Fruit fly (Drosophila melanogaster) whole organism, embryonic: ENCODE data around the gene tbrd-1.

Experiments
- Aef1 ChIP-seq: fragments of 200-800 bp; sonication (Bioruptor generic); IDR thresholded peaks from 3 replicates; pipeline ENCODE4 v1.3.6; 2022; ENCODE audit warnings: missing biosample characterization, missing genetic modification characterization
- Atf-2 ChIP-seq: fragments of 200-800 bp; sonication (Bioruptor generic); optimal IDR thresholded peaks from 2 replicates; lab custom pipeline; 2016; ENCODE audit warnings: missing biosample characterization, missing genetic modification characterization
- CG11247 ChIP-seq: fragments of 200-800 bp; sonication (Bioruptor generic); IDR thresholded peaks from 2 replicates; pipeline ENCODE4 v1.3.6; 2022; ENCODE audit warnings: missing biosample characterization, missing genetic modification characterization
- CG11560 ChIP-seq: fragments of 200-800 bp; sonication (Bioruptor generic); IDR thresholded peaks from 3 replicates; pipeline ENCODE4 v1.3.6; 2022; ENCODE audit warnings: missing biosample characterization, missing genetic modification characterization
- CG1233 ChIP-seq: fragments of 200-800 bp; sonication (Bioruptor generic); optimal IDR thresholded peaks from 4 replicates; lab custom pipeline; 2018; ENCODE audit warnings: missing biosample characterization, mild to moderate bottlenecking, missing genetic modification characterization
- CG14710 ChIP-seq: fragments of 200-800 bp; sonication (Bioruptor generic); optimal IDR thresholded peaks from 3 replicates; lab custom pipeline; 2019; ENCODE audit warnings: missing biosample characterization, mild to moderate bottlenecking, missing genetic modification characterization, moderate library complexity
- CG17328 ChIP-seq: fragments of 200-800 bp; sonication (Bioruptor generic); IDR thresholded peaks from 2 replicates; pipeline ENCODE4 v1.3.6; 2022; ENCODE audit warnings: missing biosample characterization, missing genetic modification characterization
- CG31388 ChIP-seq: fragments of 200-800 bp; sonication (Bioruptor generic); optimal IDR thresholded peaks from 2 replicates; lab custom pipeline; 2016; ENCODE audit warnings: missing biosample characterization, missing genetic modification characterization
- CG34422 ChIP-seq: fragments of 200-800 bp; sonication (Bioruptor generic); IDR thresholded peaks from 3 replicates; pipeline ENCODE4 v1.3.6; 2022; ENCODE audit warnings: missing biosample characterization, missing genetic modification characterization
- CG3838 ChIP-seq: fragments of 200-800 bp; sonication (Bioruptor generic); optimal IDR thresholded peaks from 3 replicates; lab custom pipeline; 2016; ENCODE audit warnings: missing biosample characterization, missing genetic modification characterization
- CG6765 ChIP-seq: fragments of 200-800 bp; sonication (Bioruptor generic); optimal IDR thresholded peaks from 3 replicates; lab custom pipeline; 2017; ENCODE audit warnings: missing biosample characterization, mild to moderate bottlenecking, missing genetic modification characterization
- CG8388 ChIP-seq: fragments of 200-800 bp; sonication (Bioruptor generic); optimal IDR thresholded peaks from 2 replicates; lab custom pipeline; 2019; ENCODE audit warnings: missing biosample characterization, mild to moderate bottlenecking, missing genetic modification characterization, moderate library complexity
- CG8478 ChIP-seq: fragments of >200 bp; optimal IDR thresholded peaks from 2 replicates; lab custom pipeline; 2018
- CG8944 ChIP-seq: fragments of 200-800 bp; sonication (Bioruptor generic); optimal IDR thresholded peaks from 3 replicates; lab custom pipeline; 2016; ENCODE audit warnings: missing biosample characterization, missing genetic modification characterization
- CG9727 ChIP-seq: fragments of 200-800 bp; sonication (Bioruptor generic); optimal IDR thresholded peaks from 3 replicates; lab custom pipeline; 2017; ENCODE audit warnings: missing biosample characterization, mild to moderate bottlenecking, missing genetic modification characterization
- CG9932 ChIP-seq: fragments of 200-800 bp; sonication (Bioruptor generic); IDR thresholded peaks from 2 replicates; pipeline ENCODE4 v1.3.6; 2022; ENCODE audit warnings: missing biosample characterization, missing genetic modification characterization
- D ChIP-seq, 2 experiments: fragments of 200-800 bp in 1 of 2; fragments of >200 bp in 1 of 2; sonication (Bioruptor generic) in 1 of 2; optimal IDR thresholded peaks; 2 replicates in 1 of 2; 3 replicates in 1 of 2; lab custom pipeline; 2017; ENCODE audit warnings: mild to moderate bottlenecking in 1 of 2, missing biosample characterization in 1 of 2, missing genetic modification characterization in 1 of 2, missing genetic modification reagents in 1 of 2
- Dll ChIP-seq: fragments of 200-800 bp; sonication (Bioruptor generic); IDR thresholded peaks from 4 replicates; pipeline ENCODE4 v1.3.6; 2022; ENCODE audit warnings: missing biosample characterization, missing genetic modification characterization; ENCODE audit not compliant: partially characterized antibody
- E2f2 ChIP-seq: fragments of 200-800 bp; sonication (Bioruptor generic); IDR thresholded peaks from 2 replicates; pipeline ENCODE4 v1.3.6; 2022; ENCODE audit warnings: missing biosample characterization, missing genetic modification characterization
- ERR ChIP-seq: fragments of 200-800 bp; sonication (Bioruptor generic); optimal IDR thresholded peaks from 2 replicates; lab custom pipeline; 2016; ENCODE audit warnings: missing biosample characterization, missing genetic modification characterization
- HLHmδ ChIP-seq: fragments of 200-800 bp; sonication (Bioruptor generic); optimal IDR thresholded peaks from 2 replicates; lab custom pipeline; 2018; ENCODE audit warnings: missing biosample characterization, mild to moderate bottlenecking, missing genetic modification characterization, moderate library complexity
- Hey ChIP-seq: fragments of 200-800 bp; sonication (Bioruptor generic); optimal IDR thresholded peaks from 3 replicates; lab custom pipeline; 2018; ENCODE audit warnings: missing biosample characterization, mild to moderate bottlenecking, missing genetic modification characterization
- Hr51 ChIP-seq, 2 experiments: fragments of 200-800 bp; sonication (Bioruptor generic); optimal IDR thresholded peaks; 2 replicates in 1 of 2; 3 replicates in 1 of 2; lab custom pipeline; 2016 to 2018; ENCODE audit warnings: missing biosample characterization in 2 of 2, missing genetic modification characterization in 2 of 2, mild to moderate bottlenecking in 1 of 2, moderate library complexity in 1 of 2
- Jarid2 ChIP-seq: fragments of 200-800 bp; sonication (Bioruptor generic); optimal IDR thresholded peaks from 3 replicates; lab custom pipeline; 2017; ENCODE audit warnings: mild to moderate bottlenecking, missing biosample characterization, missing genetic modification reagents, missing genetic modification characterization
- Lim3 ChIP-seq: fragments of 200-800 bp; sonication (Bioruptor generic); IDR thresholded peaks from 2 replicates; pipeline ENCODE4 v1.3.6; 2022; ENCODE audit warnings: missing biosample characterization, missing genetic modification characterization
- Max ChIP-seq: fragments of 200-800 bp; sonication (Bioruptor generic); optimal IDR thresholded peaks from 2 replicates; lab custom pipeline; 2016; ENCODE audit warnings: missing biosample characterization, mild to moderate bottlenecking, missing genetic modification characterization
- Oaz ChIP-seq: fragments of 200-800 bp; sonication (Bioruptor generic); IDR thresholded peaks from 2 replicates; pipeline ENCODE4 v1.3.6; 2022; ENCODE audit warnings: missing biosample characterization, missing genetic modification characterization
- Poxn ChIP-seq: fragments of 200-800 bp; sonication (Bioruptor generic); IDR thresholded peaks from 2 replicates; pipeline ENCODE4 v1.3.6; 2022; ENCODE audit warnings: missing biosample characterization, missing genetic modification characterization
- Rx ChIP-seq: fragments of 200-800 bp; sonication (Bioruptor generic); IDR thresholded peaks from 2 replicates; pipeline ENCODE4 v1.3.6; 2022; ENCODE audit warnings: missing biosample characterization, missing genetic modification characterization
- Side ChIP-seq: fragments of 200-800 bp; sonication (Bioruptor generic); optimal IDR thresholded peaks from 2 replicates; lab custom pipeline; 2016; ENCODE audit warnings: missing biosample characterization, missing genetic modification characterization
- Six4 ChIP-seq: fragments of 200-800 bp; sonication (Bioruptor generic); optimal IDR thresholded peaks from 2 replicates; lab custom pipeline; 2016; ENCODE audit warnings: missing biosample characterization, missing genetic modification characterization
- TFAM ChIP-seq: fragments of 200-800 bp; sonication (Bioruptor generic); optimal IDR thresholded peaks from 2 replicates; lab custom pipeline; 2017; ENCODE audit warnings: missing biosample characterization, missing genetic modification characterization, inconsistent platforms
- Xrp1 ChIP-seq: fragments of 200-800 bp; sonication (Bioruptor generic); IDR thresholded peaks from 2 replicates; pipeline ENCODE4 v1.3.6; 2022; ENCODE audit warnings: missing biosample characterization, missing genetic modification characterization
- ash1 ChIP-seq: fragments of 200-800 bp; sonication (Bioruptor generic); optimal IDR thresholded peaks from 2 replicates; lab custom pipeline; 2018; ENCODE audit warnings: missing biosample characterization, mild to moderate bottlenecking, missing genetic modification characterization
- ato ChIP-seq: fragments of 200-800 bp; sonication (Bioruptor generic); IDR thresholded peaks from 2 replicates; pipeline ENCODE4 v1.3.6; 2022; ENCODE audit warnings: missing biosample characterization, missing genetic modification characterization; ENCODE audit not compliant: partially characterized antibody
- cwo ChIP-seq: fragments of 200-800 bp; sonication (Bioruptor generic); optimal IDR thresholded peaks from 3 replicates; lab custom pipeline; 2017; ENCODE audit warnings: missing biosample characterization, missing genetic modification characterization, mild to moderate bottlenecking, moderate library complexity, missing genetic modification reagents
- dati ChIP-seq: fragments of 200-800 bp; sonication (Bioruptor generic); IDR thresholded peaks from 2 replicates; pipeline ENCODE4 v1.3.6; 2022; ENCODE audit warnings: missing biosample characterization, missing genetic modification characterization
- dimm ChIP-seq: fragments of 200-800 bp; sonication (Bioruptor generic); IDR thresholded peaks from 2 replicates; pipeline ENCODE4 v1.3.6; 2022; ENCODE audit warnings: missing biosample characterization, missing genetic modification characterization
- ems ChIP-seq: fragments of 200-800 bp; sonication (Bioruptor generic); optimal IDR thresholded peaks from 3 replicates; lab custom pipeline; 2016; ENCODE audit warnings: missing biosample characterization, missing genetic modification characterization
- hbn ChIP-seq: fragments of 200-800 bp; sonication (Bioruptor generic); IDR thresholded peaks from 2 replicates; pipeline ENCODE4 v1.3.6; 2022; ENCODE audit warnings: missing biosample characterization, missing genetic modification characterization; ENCODE audit not compliant: partially characterized antibody
- knrl ChIP-seq: fragments of 200-800 bp; sonication (Bioruptor generic); IDR thresholded peaks from 3 replicates; pipeline ENCODE4 v1.3.6; 2022; ENCODE audit warnings: missing biosample characterization, missing genetic modification characterization; ENCODE audit not compliant: partially characterized antibody
- lbe ChIP-seq: fragments of 200-800 bp; sonication (Bioruptor generic); optimal IDR thresholded peaks from 2 replicates; lab custom pipeline; 2016; ENCODE audit warnings: missing biosample characterization, mild to moderate bottlenecking, missing genetic modification characterization
- onecut ChIP-seq: fragments of 200-800 bp; sonication (Bioruptor generic); IDR thresholded peaks from 2 replicates; pipeline ENCODE4 v1.3.6; 2022; ENCODE audit warnings: missing biosample characterization, missing genetic modification characterization
- pfk ChIP-seq: fragments of 200-800 bp; sonication (Bioruptor generic); optimal IDR thresholded peaks from 2 replicates; lab custom pipeline; 2018; ENCODE audit warnings: missing biosample characterization, mild to moderate bottlenecking, missing genetic modification characterization, moderate library complexity
- pnt ChIP-seq: fragments of 200-800 bp; sonication (Bioruptor generic); optimal IDR thresholded peaks from 3 replicates; lab custom pipeline; 2016; ENCODE audit warnings: missing biosample characterization, missing genetic modification characterization
- ranshi ChIP-seq: fragments of 200-800 bp; sonication (Bioruptor generic); IDR thresholded peaks from 2 replicates; pipeline ENCODE4 v1.3.6; 2022; ENCODE audit warnings: missing biosample characterization, missing genetic modification characterization
- repo ChIP-seq: fragments of 200-800 bp; sonication (Bioruptor generic); optimal IDR thresholded peaks from 2 replicates; lab custom pipeline; 2016; ENCODE audit warnings: missing biosample characterization, missing genetic modification characterization
- so ChIP-seq: fragments of 200-800 bp; sonication (Bioruptor generic); IDR thresholded peaks from 3 replicates; pipeline ENCODE4 v1.3.6; 2022; ENCODE audit warnings: missing biosample characterization, missing genetic modification characterization
- sr ChIP-seq: fragments of 200-800 bp; sonication (Bioruptor generic); IDR thresholded peaks from 3 replicates; pipeline ENCODE4 v1.3.6; 2022; ENCODE audit warnings: missing biosample characterization, missing genetic modification characterization
- yki ChIP-seq: fragments of >200 bp; optimal IDR thresholded peaks from 3 replicates; lab custom pipeline; 2018
- zfh1 ChIP-seq: fragments of 200-800 bp; sonication (Bioruptor generic); IDR thresholded peaks from 3 replicates; pipeline ENCODE4 v1.3.6; 2022; ENCODE audit warnings: missing biosample characterization, missing genetic modification characterization

The tbrd-1 gene

dm6 chr3R:23872606-23873192 is 20.7 kb downstream of the tbrd-1 start (continued):
- no peak for TF ChIP-seq CG11560 (tag; lab: Robert Waterston, UW)
- peak in 1 of 2 experiments; percentile 34 for TF ChIP-seq Hr51 (GFP tag; optimal IDR thresholded peaks at IDR 0.05; lab: Kevin White, UChicago)
- TF ChIP-seq ems (GFP tag; lab: Kevin White, UChicago) = no peak
- no peak; the same call in 1 of the 2 replicates for TF ChIP-seq E2f2 (GFP tag; lab: Robert Waterston, UW)
- TF ChIP-seq HLHmδ (GFP tag; lab: Kevin White, UChicago) = no peak
- TF ChIP-seq Aef1 = no peak
- TF ChIP-seq Six4 = peak; percentile 23
- peak; percentile 36 for TF ChIP-seq CG14710
- TF ChIP-seq knrl (GFP tag; lab: Robert Waterston, UW) = no peak
- no peak for TF ChIP-seq yki (lab: Kevin White, UChicago)
- TF ChIP-seq Max (GFP tag; lab: Kevin White, UChicago) = no peak
- no peak for TF ChIP-seq D (optimal IDR thresholded peaks at IDR 0.05; lab: Kevin White, UChicago)
- TF ChIP-seq D (GFP tag; optimal IDR thresholded peaks at IDR 0.05; lab: Kevin White, UChicago) = peak; percentile 38
- no peak for TF ChIP-seq repo (GFP tag; lab: Kevin White, UChicago)
- TF ChIP-seq TFAM = no peak
- peak; percentile 52 for TF ChIP-seq CG8388
- no peak for TF ChIP-seq Oaz (GFP tag; lab: Robert Waterston, UW)
- no peak for TF ChIP-seq dati (GFP tag; lab: Robert Waterston, UW)
- TF ChIP-seq CG6765 = no peak
- no peak for TF ChIP-seq Dll
- TF ChIP-seq lbe (GFP tag; lab: Kevin White, UChicago) = peak; percentile 1
- TF ChIP-seq CG9727 (GFP tag; lab: Kevin White, UChicago) = peak; percentile 33
- TF ChIP-seq Jarid2 (GFP tag; lab: Kevin White, UChicago) = no peak
- no peak for TF ChIP-seq ato (GFP tag; lab: Robert Waterston, UW)
- no peak for TF ChIP-seq CG3838 (GFP tag; lab: Kevin White, UChicago)
- TF ChIP-seq Atf-2 (GFP tag; lab: Kevin White, UChicago) = peak; percentile 38
- no peak for TF ChIP-seq cwo
- peak; percentile 17 for TF ChIP-seq Side
- TF ChIP-seq CG11247 (GFP tag; lab: Robert Waterston, UW) = no peak
- peak; percentile 46; the same call in 1 of the 2 replicates for TF ChIP-seq CG17328 (GFP tag; lab: Robert Waterston, UW)
- no peak for TF ChIP-seq sr (GFP tag; lab: Robert Waterston, UW)
- TF ChIP-seq Hey (tag; lab: Kevin White, UChicago) = no peak
- TF ChIP-seq zfh1 (GFP tag; lab: Robert Waterston, UW) = peak; percentile 51; the same call in 1 of the 3 replicates
- no peak for TF ChIP-seq Rx (GFP tag; lab: Robert Waterston, UW)
- no peak for TF ChIP-seq hbn
- 0 out of 2 replicates have a peak, but pooled peaks have one; percentile 9 for TF ChIP-seq Lim3 (GFP tag; lab: Robert Waterston, UW)
- peak; percentile 23 for TF ChIP-seq CG8944 (GFP tag; lab: Kevin White, UChicago)
- TF ChIP-seq onecut (GFP tag; lab: Robert Waterston, UW) = no peak
- no peak for TF ChIP-seq dimm (GFP tag; lab: Robert Waterston, UW)
- no peak for TF ChIP-seq ash1 (GFP tag; lab: Kevin White, UChicago)
- TF ChIP-seq Xrp1 (GFP tag; lab: Robert Waterston, UW) = peak; percentile 65
- no peak for TF ChIP-seq CG9932
- TF ChIP-seq CG31388 (GFP tag; lab: Kevin White, UChicago) = no peak
- no peak for TF ChIP-seq CG8478 (lab: Kevin White, UChicago)
- TF ChIP-seq ranshi = no peak
- peak; percentile 24 for TF ChIP-seq CG1233 (GFP tag; lab: Kevin White, UChicago)
- no peak for TF ChIP-seq so
- TF ChIP-seq pfk (GFP tag; lab: Kevin White, UChicago) = no peak
- no peak for TF ChIP-seq Poxn (GFP tag; lab: Robert Waterston, UW)
- TF ChIP-seq ERR (GFP tag; lab: Kevin White, UChicago) = no peak
- no peak for TF ChIP-seq CG34422 (GFP tag; lab: Robert Waterston, UW)
- TF ChIP-seq pnt (GFP tag; lab: Kevin White, UChicago) = peak; percentile 10
